Fruit fly (Drosophila melanogaster) whole organism, adult: ENCODE data around the gene CG2182.

Source experiments
- CG11617 ChIP-seq: fragments of 200-800 bp; sonication (Bioruptor generic); optimal IDR thresholded peaks from 2 replicates; lab custom pipeline; 2017; ENCODE audit warnings: mild to moderate bottlenecking, missing biosample characterization, missing genetic modification reagents, missing genetic modification characterization
- CG12768 ChIP-seq: fragments of 200-800 bp; sonication (Bioruptor generic); optimal IDR thresholded peaks from 2 replicates; lab custom pipeline; 2017; ENCODE audit warnings: missing biosample characterization, missing genetic modification characterization, mild to moderate bottlenecking, moderate library complexity, missing genetic modification reagents
- CG14711 ChIP-seq: fragments of 200-800 bp; sonication (Bioruptor generic); optimal IDR thresholded peaks from 2 replicates; lab custom pipeline; 2018; ENCODE audit warnings: missing biosample characterization, mild to moderate bottlenecking, missing genetic modification characterization, moderate library complexity
- CG1620 ChIP-seq: fragments of 200-800 bp; sonication (Bioruptor generic); optimal IDR thresholded peaks from 2 replicates; lab custom pipeline; 2016; ENCODE audit warnings: missing biosample characterization, missing genetic modification characterization
- CG33017 ChIP-seq: fragments of 200-800 bp; sonication (Bioruptor generic); optimal IDR thresholded peaks from 2 replicates; lab custom pipeline; 2018; ENCODE audit warnings: missing biosample characterization, mild to moderate bottlenecking, missing genetic modification characterization, moderate library complexity
- CG5204 ChIP-seq: fragments of 200-800 bp; sonication (Bioruptor generic); optimal IDR thresholded peaks from 2 replicates; lab custom pipeline; 2016; ENCODE audit warnings: missing biosample characterization, missing genetic modification characterization
- CG7045 ChIP-seq: fragments of 200-800 bp; sonication (Bioruptor generic); optimal IDR thresholded peaks from 2 replicates; lab custom pipeline; 2017; ENCODE audit warnings: missing biosample characterization, mild to moderate bottlenecking, missing genetic modification characterization
- CG7101 ChIP-seq: fragments of 200-800 bp; sonication (Bioruptor generic); optimal IDR thresholded peaks from 2 replicates; lab custom pipeline; 2018; ENCODE audit warnings: missing biosample characterization, mild to moderate bottlenecking, missing genetic modification characterization, moderate library complexity
- Clk ChIP-seq: fragments of 200-800 bp; sonication (Bioruptor generic); optimal IDR thresholded peaks from 2 replicates; lab custom pipeline; 2017; ENCODE audit warnings: missing biosample characterization, missing genetic modification characterization
- Crg-1 ChIP-seq: fragments of 200-800 bp; sonication (Bioruptor generic); optimal IDR thresholded peaks from 2 replicates; lab custom pipeline; 2016; ENCODE audit warnings: missing biosample characterization, missing genetic modification characterization
- Hr96 ChIP-seq: fragments of 200-800 bp; sonication (Bioruptor generic); optimal IDR thresholded peaks from 2 replicates; lab custom pipeline; 2016; ENCODE audit warnings: missing biosample characterization, missing genetic modification characterization
- Mnt ChIP-seq: fragments of 200-800 bp; sonication (Bioruptor generic); optimal IDR thresholded peaks from 2 replicates; lab custom pipeline; 2016; ENCODE audit warnings: missing biosample characterization, mild to moderate bottlenecking, missing genetic modification characterization
- bab1 ChIP-seq: fragments of 200-800 bp; sonication (Bioruptor generic); optimal IDR thresholded peaks from 3 replicates; lab custom pipeline; 2019; ENCODE audit warnings: missing biosample characterization, mild to moderate bottlenecking, missing genetic modification characterization, moderate library complexity
- cic ChIP-seq: fragments of 200-800 bp; sonication (Bioruptor generic); optimal IDR thresholded peaks from 2 replicates; lab custom pipeline; 2017; ENCODE audit warnings: missing biosample characterization, mild to moderate bottlenecking, missing genetic modification characterization, moderate library complexity
- cnc ChIP-seq, 2 experiments: fragments of >200 bp; optimal IDR thresholded peaks; 2 replicates each; lab custom pipeline; 2017
- kay ChIP-seq: fragments of 200-800 bp; sonication (Bioruptor generic); peaks from one replicate; lab custom pipeline; 2016; ENCODE audit warnings: missing biosample characterization, missing genetic modification characterization, borderline replicate concordance
- ovo ChIP-seq: fragments of 200-800 bp; sonication (Bioruptor generic); optimal IDR thresholded peaks from 2 replicates; lab custom pipeline; 2016; ENCODE audit warnings: missing biosample characterization, missing genetic modification characterization
- pad ChIP-seq: fragments of 200-800 bp; sonication (Bioruptor generic); optimal IDR thresholded peaks from 3 replicates; lab custom pipeline; 2017; ENCODE audit warnings: missing biosample characterization, missing genetic modification characterization, mild to moderate bottlenecking, moderate library complexity, missing genetic modification reagents
- tj ChIP-seq: fragments of 200-800 bp; sonication (Bioruptor generic); optimal IDR thresholded peaks from 3 replicates; lab custom pipeline; 2017; ENCODE audit warnings: missing biosample characterization, mild to moderate bottlenecking, missing genetic modification characterization, moderate library complexity
- toe ChIP-seq: fragments of 200-800 bp; sonication (Bioruptor generic); optimal IDR thresholded peaks from 2 replicates; lab custom pipeline; 2016; ENCODE audit warnings: missing biosample characterization, missing genetic modification characterization

CG2182 gene

dm6 chr3R:5671795-5672657 lies 12.3 kb upstream of the CG2182 start:
- TF ChIP-seq pad, result no peak
- no peak for TF ChIP-seq Mnt (GFP tag; lab: Kevin White, UChicago)
- TF ChIP-seq cic (GFP tag; lab: Kevin White, UChicago), result no peak
- TF ChIP-seq toe (GFP tag; lab: Kevin White, UChicago), result no peak
- TF ChIP-seq Clk (GFP tag; lab: Kevin White, UChicago), result no peak
- no peak for TF ChIP-seq CG12768 (GFP tag; lab: Kevin White, UChicago)
- no peak for TF ChIP-seq CG7101
- TF ChIP-seq CG33017, result no peak

dm6 chr3R:5671265-5671663 lies 11.6 kb upstream of the CG2182 start:
- no peak for TF ChIP-seq Hr96 (GFP tag; lab: Kevin White, UChicago)
- peak; percentile 24 for TF ChIP-seq CG12768 (GFP tag; lab: Kevin White, UChicago)
- TF ChIP-seq CG11617 (GFP tag; lab: Kevin White, UChicago), result no peak
- no peak for TF ChIP-seq ovo (GFP tag; lab: Kevin White, UChicago)
- TF ChIP-seq cnc (optimal IDR thresholded peaks at IDR 0.05; lab: Kevin White, UChicago), result no peak
- TF ChIP-seq CG33017, result no peak
- no peak for TF ChIP-seq CG7101
- TF ChIP-seq kay, result peak; percentile 14
- no peak for TF ChIP-seq bab1 (GFP tag; lab: Kevin White, UChicago)
- TF ChIP-seq CG5204 (GFP tag; lab: Kevin White, UChicago), result no peak
- peak; percentile 63 for TF ChIP-seq tj (GFP tag; lab: Kevin White, UChicago)
- no peak for TF ChIP-seq CG7045 (GFP tag; lab: Kevin White, UChicago)
- TF ChIP-seq Clk (GFP tag; lab: Kevin White, UChicago), result no peak
- TF ChIP-seq cic (GFP tag; lab: Kevin White, UChicago), result peak; percentile 25
- no peak for TF ChIP-seq Crg-1 (GFP tag; lab: Kevin White, UChicago)
- TF ChIP-seq toe (GFP tag; lab: Kevin White, UChicago), result no peak

- TF ChIP-seq pad (peak; percentile 72), cnc (optimal IDR thresholded peaks at IDR 0.05; lab: Kevin White, UChicago) (peak; percentile 20 to 54), tj (GFP tag; lab: Kevin White, UChicago) (peak; percentile 65), kay (peak; percentile 64), CG11617 (GFP tag; lab: Kevin White, UChicago) (peak; percentile 0), CG1620 (GFP tag; lab: Kevin White, UChicago) (no peak)
Observed at dm6 chr3R:5670660-5671264, 11.1 kb upstream of the CG2182 start.

dm6 chr3R:5669740-5670659 lies 10.3 kb upstream of the CG2182 start:
- peak; percentile 87 for TF ChIP-seq pad
- TF ChIP-seq CG7101, result no peak
- no peak for TF ChIP-seq Mnt (GFP tag; lab: Kevin White, UChicago)
- TF ChIP-seq CG7045 (GFP tag; lab: Kevin White, UChicago), result no peak
- TF ChIP-seq Clk (GFP tag; lab: Kevin White, UChicago), result no peak
- peak; percentile 76 for TF ChIP-seq cic (GFP tag; lab: Kevin White, UChicago)
- TF ChIP-seq CG1620 (GFP tag; lab: Kevin White, UChicago), result no peak
- peak; percentile 9 for TF ChIP-seq CG12768 (GFP tag; lab: Kevin White, UChicago)
- peak; percentile 9 for TF ChIP-seq ovo (GFP tag; lab: Kevin White, UChicago)
- no peak for TF ChIP-seq CG11617 (GFP tag; lab: Kevin White, UChicago)
- no peak for TF ChIP-seq toe (GFP tag; lab: Kevin White, UChicago)
- no peak for TF ChIP-seq kay
- no peak for TF ChIP-seq CG5204 (GFP tag; lab: Kevin White, UChicago)

dm6 chr3R:5668928-5669739 lies 9.4 kb upstream of the CG2182 start, which contains the start of the genes Xe7 and Atg17:
TSS of gene Xe7 (minus strand) at chr3R:5669334.
TSS of gene Atg17 (plus strand) at chr3R:5669713.
- TF ChIP-seq CG1620 (GFP tag; lab: Kevin White, UChicago), result peak; percentile 96
- TF ChIP-seq tj (GFP tag; lab: Kevin White, UChicago), result peak; percentile 59
- peak; percentile 98 for TF ChIP-seq toe (GFP tag; lab: Kevin White, UChicago)
- peak; percentile 90 for TF ChIP-seq CG14711 (tag; lab: Kevin White, UChicago)
- peak; percentile 91 for TF ChIP-seq ovo (GFP tag; lab: Kevin White, UChicago)
- peak; percentile 95 for TF ChIP-seq CG12768 (GFP tag; lab: Kevin White, UChicago)
- TF ChIP-seq bab1 (GFP tag; lab: Kevin White, UChicago), result peak; percentile 84
- TF ChIP-seq CG7045 (GFP tag; lab: Kevin White, UChicago), result peak; percentile 92
- peak; percentile 94 for TF ChIP-seq Crg-1 (GFP tag; lab: Kevin White, UChicago)
- peak; percentile 29 for TF ChIP-seq cic (GFP tag; lab: Kevin White, UChicago)
- TF ChIP-seq pad, result peak; percentile 79
- TF ChIP-seq CG7101, result peak; percentile 93
- TF ChIP-seq CG5204 (GFP tag; lab: Kevin White, UChicago), result peak; percentile 97
- TF ChIP-seq CG11617 (GFP tag; lab: Kevin White, UChicago), result peak; percentile 92
- peak; percentile 86 for TF ChIP-seq Mnt (GFP tag; lab: Kevin White, UChicago)
- peak; percentile 88 for TF ChIP-seq Clk (GFP tag; lab: Kevin White, UChicago)
- TF ChIP-seq cnc (optimal IDR thresholded peaks at IDR 0.05; lab: Kevin White, UChicago), result peak in 1 of 2 experiments; percentile 57
- TF ChIP-seq kay, result peak; percentile 51
- peak; percentile 89 for TF ChIP-seq CG33017
- peak; percentile 94 for TF ChIP-seq Hr96 (GFP tag; lab: Kevin White, UChicago)
